Fruit fly (Drosophila melanogaster): ENCODE results near the gene Pgk.

DNA sequence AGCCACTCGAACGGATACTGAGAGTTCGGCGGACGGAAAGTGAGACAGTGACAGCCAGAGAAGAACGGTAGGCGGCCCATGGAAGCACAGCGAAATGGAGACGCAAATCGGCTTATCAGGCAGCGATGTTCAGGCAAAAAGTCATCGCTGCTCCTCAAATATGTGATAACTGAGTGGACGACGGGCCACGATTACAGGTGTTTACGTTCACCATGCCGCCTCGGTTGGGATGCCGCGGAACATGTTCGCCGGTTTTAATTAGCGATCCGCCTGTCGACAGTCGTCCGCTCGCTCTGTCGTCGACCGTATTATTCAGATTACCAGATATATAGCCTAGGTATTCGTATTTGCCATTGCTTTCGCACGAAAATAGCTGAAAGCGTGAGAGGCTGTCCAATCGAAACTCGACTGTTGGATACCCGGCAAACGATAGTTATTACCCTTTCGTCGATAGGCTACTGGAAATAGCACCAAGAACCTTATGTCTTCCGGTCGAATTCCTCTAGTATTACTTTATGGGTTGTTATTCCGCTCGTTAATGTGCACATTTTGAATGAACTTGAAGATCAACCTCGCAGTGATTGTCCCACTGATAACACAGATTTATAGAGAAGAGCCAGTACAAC, 1.7 kb downstream of the Pgk start:
- no peak for TF ChIP-seq CG15710 (tag; optimal IDR thresholded peaks at IDR 0.05)
- no peak for TF ChIP-seq CG34367 (tag; optimal IDR thresholded peaks at IDR 0.05)
- TF ChIP-seq CG10348 (GFP tag; IDR thresholded peaks at IDR 0.05): no peak
- TF ChIP-seq CG9948 (tag; optimal IDR thresholded peaks at IDR 0.05): no peak
- no peak for TF ChIP-seq CG8301 (tag; optimal IDR thresholded peaks at IDR 0.05)
- TF ChIP-seq CG8159 (tag; optimal IDR thresholded peaks at IDR 0.05): no peak
- no peak for TF ChIP-seq D1 (tag; optimal IDR thresholded peaks at IDR 0.05)
- no peak for TF ChIP-seq CG12605 (GFP tag; IDR thresholded peaks at IDR 0.05)
- TF ChIP-seq Pif1A (GFP tag; optimal IDR thresholded peaks at IDR 0.05): no peak
- no peak for TF ChIP-seq rn (GFP tag; IDR thresholded peaks at IDR 0.05)
- no peak for TF ChIP-seq Ets98B (GFP tag; IDR thresholded peaks at IDR 0.05)
- TF ChIP-seq CG17806 (tag; optimal IDR thresholded peaks at IDR 0.05): no peak
- TF ChIP-seq Pif1B (GFP tag; optimal IDR thresholded peaks at IDR 0.05): no peak
